Fruit fly (Drosophila melanogaster): ENCODE measurements around the gene Wnt4.

Gene Wnt4

dm6 chr2L:7261989-7262388, 15.0 kb downstream of the Wnt4 start (continued):
- TF ChIP-seq ttk (GFP tag; IDR thresholded peaks at IDR 0.05) = 0 out of 2 replicates have a peak, but pooled peaks have one; percentile 43
- TF ChIP-seq tio (GFP tag; optimal IDR thresholded peaks at IDR 0.05) = peak; percentile 33
- TF ChIP-seq CG18619 (GFP tag; optimal IDR thresholded peaks at IDR 0.05) = peak; percentile 22
- no peak for TF ChIP-seq Bteb2 (GFP tag; optimal IDR thresholded peaks at IDR 0.05)
- peak; percentile 26 for TF ChIP-seq jumu (GFP tag; optimal IDR thresholded peaks at IDR 0.05)
- TF ChIP-seq CG33557 (GFP tag; optimal IDR thresholded peaks at IDR 0.05) = peak; percentile 55
- TF ChIP-seq gt (GFP tag; IDR thresholded peaks at IDR 0.05) = no peak
- peak; percentile 0 for TF ChIP-seq CG1647 (GFP tag; optimal IDR thresholded peaks at IDR 0.05)
- TF ChIP-seq Fer1 (GFP tag; optimal IDR thresholded peaks at IDR 0.05) = no peak
- no peak for TF ChIP-seq CG15073 (GFP tag; optimal IDR thresholded peaks at IDR 0.05)
- peak; percentile 37 to 45 for TF ChIP-seq dpn (GFP tag; optimal IDR thresholded peaks at IDR 0.05)
- peak; percentile 51 for TF ChIP-seq CG16863 (GFP tag; optimal IDR thresholded peaks at IDR 0.05)
- peak; percentile 81 for TF ChIP-seq vvl (GFP tag; IDR thresholded peaks at IDR 0.05)
- peak; percentile 35 for TF ChIP-seq Kr (GFP tag; optimal IDR thresholded peaks at IDR 0.05)
- TF ChIP-seq ewg (GFP tag; optimal IDR thresholded peaks at IDR 0.05) = peak; percentile 39
- no peak for TF ChIP-seq CG15011 (GFP tag; optimal IDR thresholded peaks at IDR 0.05)
- peak; percentile 1 for TF ChIP-seq cwo (GFP tag; optimal IDR thresholded peaks at IDR 0.05)
- TF ChIP-seq CG9609 (GFP tag; optimal IDR thresholded peaks at IDR 0.05) = peak; percentile 35
- peak; percentile 61 for TF ChIP-seq Hr3 (GFP tag; optimal IDR thresholded peaks at IDR 0.05)
- peak; percentile 82 for TF ChIP-seq CG1603 (tag; optimal IDR thresholded peaks at IDR 0.05)
- TF ChIP-seq CG12155 (GFP tag; optimal IDR thresholded peaks at IDR 0.05) = no peak
- TF ChIP-seq CG7839 (tag; optimal IDR thresholded peaks at IDR 0.05) = peak; percentile 65
- no peak; the same call in 2 of the 3 replicates for TF ChIP-seq CG11093 (GFP tag; IDR thresholded peaks at IDR 0.05)
- no peak for TF ChIP-seq hb (GFP tag; IDR thresholded peaks at IDR 0.05; ENCODE audit: partially characterized antibody)
- TF ChIP-seq CG12942 (GFP tag; optimal IDR thresholded peaks at IDR 0.05) = peak; percentile 4
- peak; percentile 41 for TF ChIP-seq sens-2 (GFP tag; IDR thresholded peaks at IDR 0.05)
- peak; percentile 35 for TF ChIP-seq org-1 (GFP tag; optimal IDR thresholded peaks at IDR 0.05)
- TF ChIP-seq CG5180 (GFP tag; optimal IDR thresholded peaks at IDR 0.05) = peak; percentile 35
- TF ChIP-seq nau (GFP tag; optimal IDR thresholded peaks at IDR 0.05) = no peak
- no peak for TF ChIP-seq gcm2 (GFP tag; optimal IDR thresholded peaks at IDR 0.05)
- TF ChIP-seq trh (GFP tag; optimal IDR thresholded peaks at IDR 0.05) = no peak
- TF ChIP-seq Vsx1 (GFP tag; optimal IDR thresholded peaks at IDR 0.05) = no peak
- TF ChIP-seq CG32772 (GFP tag; IDR thresholded peaks at IDR 0.05) = 0 out of 2 replicates have a peak, but pooled peaks have one; percentile 6
- TF ChIP-seq CG14014 (GFP tag; IDR thresholded peaks at IDR 0.05) = no peak
- no peak for TF ChIP-seq sr (GFP tag; IDR thresholded peaks at IDR 0.05)
- no peak for TF ChIP-seq hkb (optimal IDR thresholded peaks at IDR 0.05)
- peak; percentile 59 for TF ChIP-seq hkb (GFP tag; IDR thresholded peaks at IDR 0.05)
- peak; percentile 40 for TF ChIP-seq CG12659 (GFP tag; optimal IDR thresholded peaks at IDR 0.05)
- TF ChIP-seq insv (GFP tag; optimal IDR thresholded peaks at IDR 0.05) = no peak
- no peak for TF ChIP-seq Sry-δ (GFP tag; optimal IDR thresholded peaks at IDR 0.05)
- no peak for TF ChIP-seq CG3847 (GFP tag; IDR thresholded peaks at IDR 0.05)
- TF ChIP-seq Chrac-16 (GFP tag; optimal IDR thresholded peaks at IDR 0.05) = peak; percentile 13
- peak; percentile 13 for TF ChIP-seq HLH54F (GFP tag; optimal IDR thresholded peaks at IDR 0.05)
- TF ChIP-seq CG11504 (tag; optimal IDR thresholded peaks at IDR 0.05) = peak; percentile 77
- no peak for TF ChIP-seq CG42726 (GFP tag; IDR thresholded peaks at IDR 0.05; ENCODE audit: partially characterized antibody)
- no peak for TF ChIP-seq cad (GFP tag; optimal IDR thresholded peaks at IDR 0.05)
- TF ChIP-seq abd-A (tag; optimal IDR thresholded peaks at IDR 0.05) = no peak
- TF ChIP-seq D19B (GFP tag; optimal IDR thresholded peaks at IDR 0.05) = no peak
- TF ChIP-seq CG31388 (GFP tag; optimal IDR thresholded peaks at IDR 0.05) = no peak
- TF ChIP-seq NC2β (GFP tag; optimal IDR thresholded peaks at IDR 0.05) = peak; percentile 26
- no peak for TF ChIP-seq CG4617 (GFP tag; optimal IDR thresholded peaks at IDR 0.05; ENCODE audit: borderline replicate concordance)
- TF ChIP-seq slbo (GFP tag; IDR thresholded peaks at IDR 0.05) = peak; percentile 51

Measured in whole organism, embryonic.